Fruit fly (Drosophila melanogaster): ENCODE data around the gene CG9667.
"Not testable (repeated sequence)": the region's sequence is repeated elsewhere in the genome, so short reads cannot be mapped to it uniquely, and the experiment has no call there.

DNA sequence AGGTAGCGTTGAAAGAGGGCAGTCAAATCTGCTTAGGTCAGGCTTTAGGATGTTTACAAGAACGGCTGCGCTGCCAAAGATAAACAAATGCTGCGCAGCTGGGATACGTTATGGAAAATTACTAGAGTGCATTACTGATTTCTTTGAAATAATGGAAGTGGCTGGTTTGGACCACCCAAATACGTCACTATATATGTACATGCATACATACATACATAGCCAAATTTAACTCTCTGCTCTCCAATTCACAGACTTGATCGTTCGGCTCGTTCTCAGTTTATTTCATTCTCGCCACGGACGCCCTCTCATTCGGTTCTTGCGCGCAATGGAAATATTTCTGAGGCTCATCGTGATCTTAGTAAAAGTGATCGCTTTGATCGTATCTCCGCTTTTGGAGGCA is 32.3 kb downstream of the CG9667 start, which contains the start of gene CG7900:
- not testable (repeated sequence) for TF ChIP-seq CTCF, CG8478 (optimal IDR thresholded peaks at IDR 0.05)
